Worm (Caenorhabditis elegans) whole organism, early embryonic: ENCODE data around the gene fbxa-105.

Experiments used
- B0310.2 ChIP-seq: sonication (generic microtip); optimal IDR thresholded peaks from 2 replicates; lab custom pipeline; 2016; ENCODE audit warnings: mild to moderate bottlenecking, missing genetic modification characterization, missing compliant biosample characterization
- F13C5.2 ChIP-seq: sonication (generic microtip); optimal IDR thresholded peaks from 2 replicates; lab custom pipeline; 2017; ENCODE audit warnings: mild to moderate bottlenecking, missing genetic modification characterization, inconsistent platforms, missing compliant biosample characterization
- aly-1 ChIP-seq: sonication (generic microtip); optimal IDR thresholded peaks from 2 replicates; lab custom pipeline; 2016; ENCODE audit warnings: missing genetic modification characterization, missing compliant biosample characterization
- ama-1 ChIP-seq: fragments of 150-350 bp; optimal IDR thresholded peaks from 2 replicates; lab custom pipeline; 2014
- ceh-13 ChIP-seq: fragments of 200-800 bp; sonication (Bioruptor generic); optimal IDR thresholded peaks from 2 replicates; lab custom pipeline; 2018; ENCODE audit warnings: mild to moderate bottlenecking, missing genetic modification characterization, missing compliant biosample characterization
- ceh-36 ChIP-seq: sonication (generic microtip); optimal IDR thresholded peaks from 2 replicates; lab custom pipeline; 2016; ENCODE audit warnings: missing genetic modification characterization, inconsistent platforms, missing compliant biosample characterization
- ets-7 ChIP-seq: sonication (generic microtip); optimal IDR thresholded peaks from 2 replicates; lab custom pipeline; 2016; ENCODE audit warnings: missing genotype, missing genetic modification characterization, missing compliant biosample characterization
- flt-1 ChIP-seq: fragments of 200-800 bp; sonication (Bioruptor generic); IDR thresholded peaks from 2 replicates; pipeline ENCODE4 v1.3.6; 2022; ENCODE audit warnings: missing genetic modification characterization, missing compliant biosample characterization
- hmbx-1 ChIP-seq: sonication (generic microtip); optimal IDR thresholded peaks from 2 replicates; lab custom pipeline; 2016; ENCODE audit warnings: mild to moderate bottlenecking, missing genetic modification characterization, missing compliant biosample characterization
- hmg-4 ChIP-seq: fragments of 200-800 bp; sonication (Bioruptor generic); optimal IDR thresholded peaks from 2 replicates; lab custom pipeline; 2018; ENCODE audit warnings: mild to moderate bottlenecking, missing genetic modification characterization, missing compliant biosample characterization
- hnd-1 ChIP-seq: sonication (generic microtip); optimal IDR thresholded peaks from 2 replicates; lab custom pipeline; 2016; ENCODE audit warnings: missing genetic modification characterization, missing compliant biosample characterization
- pes-1 ChIP-seq: fragments of 200-800 bp; sonication (Bioruptor generic); IDR thresholded peaks from 2 replicates; pipeline ENCODE4 v1.3.6; 2022; ENCODE audit warnings: missing genetic modification reagents, missing genetic modification characterization, missing compliant biosample characterization
- scrt-1 ChIP-seq: fragments of 200-800 bp; sonication (Bioruptor generic); IDR thresholded peaks from 2 replicates; pipeline ENCODE4 v1.3.6; 2022; ENCODE audit warnings: missing genetic modification characterization, missing compliant biosample characterization
- sea-1 ChIP-seq: fragments of 200-800 bp; sonication (Bioruptor generic); conservative IDR thresholded peaks from 2 replicates; pipeline ENCODE4 v1.3.6; 2022; ENCODE audit warnings: missing genetic modification characterization, missing compliant biosample characterization
- tbx-11 ChIP-seq: fragments of 200-800 bp; sonication (Bioruptor generic); IDR thresholded peaks from 2 replicates; pipeline ENCODE4 v1.3.6; 2022; ENCODE audit warnings: missing genetic modification characterization, missing compliant biosample characterization
- tbx-37 ChIP-seq: fragments of 200-800 bp; sonication (Bioruptor generic); conservative IDR thresholded peaks from 2 replicates; pipeline ENCODE4 v1.3.6; 2022; ENCODE audit warnings: missing genetic modification reagents, missing genetic modification characterization, missing compliant biosample characterization
- tra-4 ChIP-seq: sonication (generic microtip); optimal IDR thresholded peaks from 2 replicates; lab custom pipeline; 2017; ENCODE audit warnings: missing genetic modification characterization, missing compliant biosample characterization

fbxa-105 gene

DNA sequence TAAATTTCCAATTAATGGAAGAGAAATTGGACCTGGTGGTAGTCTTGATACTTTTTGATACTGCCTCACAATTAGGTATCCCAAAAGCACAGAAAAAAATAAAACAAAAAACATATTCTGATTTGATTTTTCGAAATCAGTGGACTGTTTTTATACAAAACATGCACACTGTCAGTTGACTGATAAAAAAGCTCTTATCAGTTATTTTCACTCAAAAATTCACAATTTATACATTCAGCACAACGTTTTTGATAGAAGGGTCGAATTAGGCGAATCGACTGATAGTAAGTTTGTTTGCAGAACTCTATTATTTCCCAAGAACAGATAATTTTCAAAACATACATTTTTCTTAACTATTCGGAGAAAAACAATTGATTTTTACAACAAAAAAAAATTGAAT, 27.8 kb downstream of the fbxa-105 start, which contains the start of gene cyp-35A2:
TSS of gene cyp-35A2 (minus strand) at position 124 of the 400 bp plus-strand sequence.
- TF ChIP-seq tbx-37 (no peak), ceh-36 (tag; lab: Kevin White, UChicago) (no peak), hmg-4 (no peak), B0310.2 (tag; lab: Kevin White, UChicago) (no peak), flt-1 (GFP tag; lab: Robert Waterston, UW) (no peak), hnd-1 (no peak), sea-1 (GFP tag; lab: Robert Waterston, UW) (no peak), aly-1 (no peak)

DNA sequence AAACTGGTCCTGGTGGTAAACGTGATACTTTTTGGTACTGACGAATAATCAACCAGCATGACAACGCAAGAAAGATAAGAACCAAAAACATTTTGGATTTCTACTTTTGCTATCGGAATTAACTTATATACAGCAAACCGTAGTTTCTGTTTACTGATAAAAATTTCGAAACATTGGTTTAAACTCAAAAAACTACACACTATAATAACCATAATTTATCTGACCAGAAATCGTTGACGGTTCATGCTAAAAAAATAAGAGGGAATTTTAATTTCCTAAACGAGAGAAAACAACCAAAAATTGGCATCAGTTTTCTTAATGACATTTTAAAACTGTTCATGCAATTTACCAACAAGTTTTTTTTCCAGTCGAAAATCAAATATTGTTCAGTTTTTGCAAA, 30.2 kb downstream of the fbxa-105 start, which contains the start of gene cyp-35A1:
TSS of gene cyp-35A1 (minus strand) at position 101 of the 400 bp plus-strand sequence.
- TF ChIP-seq aly-1 = no peak
- TF ChIP-seq tbx-37 = no peak
- TF ChIP-seq sea-1 (GFP tag; lab: Robert Waterston, UW) = no peak
- TF ChIP-seq ceh-13 (GFP tag; lab: Kevin White, UChicago) = no peak
- no peak for TF ChIP-seq ceh-36 (tag; lab: Kevin White, UChicago)
- TF ChIP-seq hnd-1 = no peak
- no peak for TF ChIP-seq F13C5.2 (tag; lab: Kevin White, UChicago)
- no peak for TF ChIP-seq hmbx-1 (tag; lab: Kevin White, UChicago)
- no peak for TF ChIP-seq ets-7
- no peak for TF ChIP-seq tbx-11 (GFP tag; lab: Robert Waterston, UW)
- TF ChIP-seq B0310.2 (tag; lab: Kevin White, UChicago) = no peak
- no peak for TF ChIP-seq flt-1 (GFP tag; lab: Robert Waterston, UW)
- TF ChIP-seq tra-4 (tag; lab: Kevin White, UChicago) = no peak
- TF ChIP-seq ama-1 (lab: Kevin White, UChicago) = no peak
- no peak for TF ChIP-seq hmg-4
- no peak for TF ChIP-seq scrt-1
- TF ChIP-seq pes-1 (GFP tag; lab: Robert Waterston, UW) = no peak

DNA sequence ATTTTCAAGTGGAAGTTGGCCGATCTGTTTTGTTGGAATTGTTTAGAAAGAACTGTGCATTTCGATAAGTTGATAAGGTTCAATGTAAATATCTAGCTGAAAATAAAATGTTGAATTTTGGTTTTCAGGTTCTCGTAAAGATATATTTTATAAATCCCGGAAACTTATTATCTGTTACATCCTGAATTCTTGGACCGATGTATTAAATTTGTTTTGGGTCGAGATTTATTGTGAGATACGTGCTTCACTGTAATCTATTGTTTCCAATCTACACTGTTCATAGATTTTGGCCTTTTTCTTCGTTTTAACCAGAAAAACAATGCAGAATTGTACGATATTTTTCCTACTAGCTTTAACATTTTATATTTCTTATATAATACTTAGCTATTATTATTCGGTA, 34.7 kb downstream of the fbxa-105 start, which contains the start of gene C03G6.6:
TSS of gene C03G6.6 (plus strand) at position 301 of the 400 bp plus-strand sequence.
- TF ChIP-seq scrt-1 (no peak), flt-1 (GFP tag; lab: Robert Waterston, UW) (no peak), hnd-1 (no peak), hmbx-1 (tag; lab: Kevin White, UChicago) (no peak), tbx-11 (GFP tag; lab: Robert Waterston, UW) (no peak)

DNA sequence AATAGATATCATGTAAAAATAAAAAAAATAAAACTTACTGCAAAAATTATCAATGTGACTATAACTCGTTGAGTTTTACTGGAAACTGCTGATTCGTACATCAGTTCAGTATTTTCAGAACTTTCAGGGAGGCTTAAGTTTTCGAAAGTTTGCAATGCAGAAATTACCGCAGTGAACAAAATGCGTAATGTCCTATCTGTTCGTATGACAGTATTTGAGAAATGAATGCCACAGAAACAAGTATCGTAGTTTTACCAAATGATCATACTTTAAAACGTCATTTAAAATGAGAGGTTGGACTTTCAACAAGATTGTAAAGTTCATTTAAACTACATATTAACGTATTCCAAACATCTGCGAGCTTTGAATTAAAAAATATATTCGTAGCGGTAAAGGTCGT, 35.1 kb downstream of the fbxa-105 start, which contains the start of gene C03G6.21:
TSS of gene C03G6.21 (minus strand) at position 101 of the 400 bp plus-strand sequence.
- TF ChIP-seq sea-1 (GFP tag; lab: Robert Waterston, UW) (no peak), pes-1 (GFP tag; lab: Robert Waterston, UW) (no peak), ceh-36 (tag; lab: Kevin White, UChicago) (no peak)

DNA sequence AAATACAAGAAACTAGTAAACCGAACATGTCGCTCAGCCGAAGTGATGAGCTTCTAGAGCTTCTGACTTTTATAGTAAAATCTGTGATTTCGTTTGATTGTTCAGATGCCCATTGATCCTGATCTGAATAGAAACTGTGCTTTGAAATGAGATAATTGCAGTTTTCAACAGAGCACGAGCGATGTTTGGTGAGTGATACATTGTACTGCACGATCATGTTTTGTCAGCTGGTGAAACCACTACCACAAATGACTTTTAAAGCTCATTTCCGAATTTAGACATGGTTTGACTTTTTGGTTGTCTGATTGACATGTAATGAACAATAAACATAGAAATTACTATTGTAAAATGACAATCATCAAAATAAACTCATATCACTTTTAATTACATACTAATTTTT, 36.4 kb downstream of the fbxa-105 start, which contains the start of gene tag-293:
TSS of gene tag-293 (minus strand) at position 101 of the 400 bp plus-strand sequence.
- no peak for TF ChIP-seq F13C5.2 (tag; lab: Kevin White, UChicago)
- TF ChIP-seq flt-1 (GFP tag; lab: Robert Waterston, UW) = no peak

DNA sequence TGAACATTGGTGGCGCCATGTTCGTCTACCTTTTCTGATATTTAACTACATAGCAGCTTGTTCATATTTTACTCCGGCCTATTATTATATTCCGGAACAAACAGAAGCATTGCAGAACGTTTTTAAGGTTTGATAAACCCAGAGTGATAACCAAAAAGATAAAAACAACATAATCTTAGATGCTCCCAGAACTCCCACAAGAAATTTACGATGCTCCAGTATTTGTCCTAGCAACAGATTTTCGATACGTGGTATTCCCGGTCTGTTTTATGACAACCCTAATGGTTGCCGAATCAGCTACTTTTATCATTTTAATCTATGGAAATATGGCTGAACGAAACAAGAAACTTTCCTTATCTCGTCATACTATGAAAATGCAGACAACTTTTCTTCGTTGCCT, 38.2 kb downstream of the fbxa-105 start:
- TF ChIP-seq scrt-1 (no peak), tbx-11 (GFP tag; lab: Robert Waterston, UW) (no peak), ceh-13 (GFP tag; lab: Kevin White, UChicago) (no peak), B0310.2 (tag; lab: Kevin White, UChicago) (no peak), hmbx-1 (tag; lab: Kevin White, UChicago) (no peak), ets-7 (no peak), hmg-4 (no peak), tbx-37 (no peak), sea-1 (GFP tag; lab: Robert Waterston, UW) (no peak), hnd-1 (no peak), ama-1 (lab: Kevin White, UChicago) (no peak), aly-1 (no peak), flt-1 (GFP tag; lab: Robert Waterston, UW) (no peak), F13C5.2 (tag; lab: Kevin White, UChicago) (no peak), tra-4 (tag; lab: Kevin White, UChicago) (no peak), ceh-36 (tag; lab: Kevin White, UChicago) (no peak), pes-1 (GFP tag; lab: Robert Waterston, UW) (no peak)

DNA sequence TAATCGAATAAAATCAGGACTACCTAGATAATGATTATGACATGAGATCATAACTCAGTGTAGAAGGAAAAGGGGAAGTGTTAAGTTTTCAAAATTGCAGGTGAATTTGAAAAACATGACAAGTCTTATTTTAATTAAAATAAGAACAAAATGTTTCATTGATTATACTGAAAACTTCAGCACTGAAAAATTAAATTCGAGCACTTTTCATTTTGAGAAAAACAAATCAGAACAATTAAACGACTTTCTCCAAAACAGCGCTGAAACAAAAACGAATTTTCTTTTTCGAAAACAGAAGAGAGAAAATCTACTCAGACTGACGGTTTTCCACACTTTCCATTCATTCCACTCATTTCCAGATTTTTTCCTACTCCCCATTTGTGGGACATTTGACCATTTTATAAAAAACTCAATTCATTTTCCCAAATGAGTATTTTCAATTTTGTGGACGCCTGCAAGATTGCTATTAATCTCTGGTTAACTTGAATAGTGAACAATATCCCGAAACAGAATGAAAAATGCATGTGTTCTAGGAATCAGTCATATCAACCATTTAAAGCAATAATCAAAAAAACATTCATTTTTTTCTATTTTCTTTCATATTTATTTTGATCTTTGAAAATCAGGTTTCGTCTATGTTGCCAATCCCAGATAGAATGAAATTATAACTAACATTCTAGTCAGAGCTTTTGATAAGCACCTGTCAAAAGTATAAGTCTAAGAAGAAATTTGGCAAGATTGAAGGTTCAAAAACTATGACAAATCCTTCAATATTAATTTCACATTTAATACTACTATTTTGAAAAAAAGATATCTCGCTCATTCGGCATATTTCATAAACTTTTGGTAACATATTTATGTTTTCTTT, 39.4 kb downstream of the fbxa-105 start, which contains the start of the genes srh-231 and srh-275:
TSS of gene srh-231 (minus strand) at position 51 of the 868 bp plus-strand sequence.
TSS of gene srh-275 (plus strand) at position 818 of the 868 bp plus-strand sequence.
- TF ChIP-seq scrt-1 (no peak), ceh-36 (tag; lab: Kevin White, UChicago) (no peak), hmg-4 (no peak)

DNA sequence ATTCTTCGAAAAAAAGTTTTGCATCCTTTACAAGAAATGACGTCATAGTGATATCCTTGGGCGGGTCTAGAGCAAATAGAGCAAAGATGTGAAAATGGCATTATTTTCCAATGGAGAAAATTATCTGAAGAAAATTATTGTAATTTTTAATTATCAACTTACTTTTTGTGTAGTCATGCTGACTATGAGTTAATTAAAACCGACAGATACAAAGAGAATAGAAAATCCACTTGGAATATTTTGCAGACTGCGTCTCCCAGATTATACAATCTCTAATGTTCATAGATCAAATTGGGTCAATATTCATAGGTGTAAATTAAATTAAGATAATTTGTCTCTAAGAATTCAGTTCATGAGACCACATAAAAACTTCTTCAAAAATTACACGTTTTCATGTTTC, 42.3 kb downstream of the fbxa-105 start, which contains the start of gene nhr-149:
TSS of gene nhr-149 (minus strand) at position 101 of the 400 bp plus-strand sequence.
- TF ChIP-seq flt-1 (GFP tag; lab: Robert Waterston, UW) = no peak
- no peak for TF ChIP-seq ama-1 (lab: Kevin White, UChicago)
- no peak for TF ChIP-seq ceh-13 (GFP tag; lab: Kevin White, UChicago)
- no peak for TF ChIP-seq pes-1 (GFP tag; lab: Robert Waterston, UW)
- no peak for TF ChIP-seq F13C5.2 (tag; lab: Kevin White, UChicago)
- no peak for TF ChIP-seq hnd-1
- TF ChIP-seq hmg-4 = no peak
- no peak for TF ChIP-seq B0310.2 (tag; lab: Kevin White, UChicago)
- TF ChIP-seq hmbx-1 (tag; lab: Kevin White, UChicago) = no peak
- no peak for TF ChIP-seq tbx-37
- TF ChIP-seq ceh-36 (tag; lab: Kevin White, UChicago) = no peak
- no peak for TF ChIP-seq scrt-1
- no peak for TF ChIP-seq sea-1 (GFP tag; lab: Robert Waterston, UW)
- no peak for TF ChIP-seq aly-1
- TF ChIP-seq tbx-11 (GFP tag; lab: Robert Waterston, UW) = no peak
- TF ChIP-seq tra-4 (tag; lab: Kevin White, UChicago) = no peak
- no peak for TF ChIP-seq ets-7
